Worm (Caenorhabditis elegans): Measurements from ENCODE around the gene perm-5.

The perm-5 gene

DNA sequence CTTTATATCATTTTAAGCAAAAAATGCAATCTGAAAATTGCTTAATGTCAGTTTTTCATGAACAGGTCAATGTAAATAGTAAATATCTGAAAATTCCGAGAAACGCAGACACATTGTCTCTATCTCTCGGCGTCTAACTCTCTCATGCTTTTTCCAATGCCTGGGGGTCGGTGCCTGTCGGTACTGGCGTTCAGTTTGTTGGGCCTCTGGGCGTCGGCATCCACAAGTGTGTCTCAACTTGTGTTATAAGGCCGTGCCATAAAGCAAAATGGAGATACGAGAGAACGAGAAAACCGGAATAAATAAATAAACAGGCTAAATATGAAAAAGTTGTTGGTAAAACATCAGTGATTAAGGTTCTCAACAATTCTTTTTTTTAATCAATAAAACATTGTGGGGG, 36.1 kb downstream of the perm-5 start:
- TF ChIP-seq unc-98 (GFP tag; IDR thresholded peaks at IDR 0.05) (no peak), lin-14 (GFP tag; optimal IDR thresholded peaks at IDR 0.05) (peak; percentile 57), nhr-84 (tag; optimal IDR thresholded peaks at IDR 0.05) (no peak), ceh-82 (tag; optimal IDR thresholded peaks at IDR 0.05) (peak in 1 of 3 experiments; percentile 4), mep-1 (tag; optimal IDR thresholded peaks at IDR 0.05) (peak; percentile 39), nhr-12 (tag; optimal IDR thresholded peaks at IDR 0.05) (no peak)

DNA sequence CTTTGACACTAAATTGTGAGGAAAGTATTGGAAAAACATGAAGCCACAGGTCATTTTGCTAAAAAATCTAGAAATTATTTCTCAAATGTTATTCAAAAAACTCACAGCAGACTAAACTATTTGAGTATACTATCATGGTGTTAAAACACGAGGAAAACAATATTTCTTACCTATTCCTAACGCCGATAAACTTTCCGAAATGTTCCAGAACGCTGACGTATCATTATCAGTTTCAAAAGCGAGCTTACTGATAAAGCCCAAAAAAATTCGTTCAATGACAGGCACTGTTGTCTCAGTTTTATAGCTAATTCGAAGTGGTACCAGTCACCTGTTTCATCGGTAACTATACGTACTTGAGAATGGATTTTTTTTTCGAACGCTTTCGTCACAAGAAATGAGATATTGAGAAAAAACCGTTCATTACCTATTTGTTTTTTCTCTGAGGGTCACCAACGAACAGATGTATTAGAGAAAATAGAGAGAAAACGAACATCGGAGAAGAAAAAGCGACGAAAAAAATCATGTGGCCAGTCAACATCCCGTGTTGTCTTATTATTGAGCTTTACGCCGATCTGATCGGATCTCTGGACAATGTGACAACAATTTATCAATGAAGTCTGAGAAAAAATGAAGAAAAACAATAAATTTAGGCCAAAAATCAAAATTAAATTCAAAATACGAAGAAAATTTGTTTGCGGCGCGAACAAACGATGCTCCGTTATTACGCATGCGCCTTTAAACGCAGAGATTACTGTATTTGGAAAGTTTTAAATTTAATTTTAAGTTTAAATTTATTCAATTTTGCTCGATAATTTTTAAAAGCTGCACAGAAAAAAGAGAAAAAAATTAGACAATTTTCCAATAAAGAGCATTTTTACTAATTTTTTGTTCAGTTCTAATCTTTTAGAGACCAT, 36.9 kb downstream of the perm-5 start:
- TF ChIP-seq C16A3.4 (tag; optimal IDR thresholded peaks at IDR 0.05) (no peak), mef-2 (tag; optimal IDR thresholded peaks at IDR 0.05) (no peak), nhr-85 (tag) (no peak), ama-1 (optimal IDR thresholded peaks at IDR 0.05) (no peak), lir-3 (tag; optimal IDR thresholded peaks at IDR 0.05; ENCODE audit: poor library complexity) (no peak), elt-2 (tag; optimal IDR thresholded peaks at IDR 0.05) (peak; percentile 40), grh-1 (GFP tag; IDR thresholded peaks at IDR 0.05) (no peak), dpl-1 (GFP tag; optimal IDR thresholded peaks at IDR 0.05) (no peak), nhr-71 (tag; optimal IDR thresholded peaks at IDR 0.05) (peak; percentile 12), C34B4.2 (tag; optimal IDR thresholded peaks at IDR 0.05) (no peak), lsy-2 (tag; optimal IDR thresholded peaks at IDR 0.05) (no peak), sup-37 (GFP tag; optimal IDR thresholded peaks at IDR 0.05) (no peak)

DNA sequence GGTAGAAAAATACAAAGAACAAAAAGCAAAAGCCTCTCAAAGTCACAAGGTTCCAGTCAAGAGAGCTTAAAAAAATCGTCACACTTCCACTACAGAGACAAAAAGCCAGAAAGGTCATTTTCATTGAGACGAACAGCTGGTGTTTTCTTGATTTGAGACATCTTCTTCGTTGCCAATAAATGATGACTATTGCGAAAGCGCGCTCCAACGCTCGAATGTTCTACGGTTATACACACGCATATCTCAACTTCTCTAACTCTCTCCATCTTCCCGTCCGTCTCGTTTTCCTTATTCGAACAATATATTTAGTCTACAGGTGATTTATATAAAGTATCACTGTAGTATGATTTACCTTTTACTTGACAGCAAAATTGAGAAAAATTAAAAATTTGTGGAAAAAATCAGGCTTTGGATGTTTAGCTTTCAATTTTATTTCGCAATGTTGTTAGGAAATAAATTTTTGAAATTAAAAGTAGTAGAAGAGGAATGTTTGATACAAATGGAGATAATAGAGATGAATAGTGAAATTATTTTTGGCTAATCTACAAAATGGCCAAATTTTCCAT, 37.8 kb downstream of the perm-5 start:
- TF ChIP-seq nhr-20 (tag; optimal IDR thresholded peaks at IDR 0.05) (peak; percentile 49), C16A3.4 (tag; optimal IDR thresholded peaks at IDR 0.05) (peak; percentile 11), ama-1 (optimal IDR thresholded peaks at IDR 0.05) (peak; percentile 5), nhr-71 (tag; optimal IDR thresholded peaks at IDR 0.05) (peak; percentile 63), aly-2 (tag; optimal IDR thresholded peaks at IDR 0.05) (peak; percentile 12), C34B4.2 (tag; optimal IDR thresholded peaks at IDR 0.05) (no peak), lir-3 (tag; optimal IDR thresholded peaks at IDR 0.05; ENCODE audit: poor library complexity) (peak; percentile 8), mdl-1 (tag; optimal IDR thresholded peaks at IDR 0.05) (peak in 1 of 2 experiments; percentile 54), nhr-90 (tag; optimal IDR thresholded peaks at IDR 0.05; ENCODE audit: poor library complexity) (no peak), unc-130 (tag; optimal IDR thresholded peaks at IDR 0.05) (no peak), nhr-85 (tag) (peak; percentile 81), swsn-7 (tag; optimal IDR thresholded peaks at IDR 0.05) (peak; percentile 36), dpl-1 (GFP tag; optimal IDR thresholded peaks at IDR 0.05) (peak; percentile 1 to 46 (median 27)), nhr-237 (tag; optimal IDR thresholded peaks at IDR 0.05) (peak; percentile 8), lsy-2 (tag; optimal IDR thresholded peaks at IDR 0.05) (peak; percentile 17 to 62), elt-3 (tag; optimal IDR thresholded peaks at IDR 0.05) (peak in 2 of 6 experiments; percentile 29 to 66), lin-35 (GFP tag; optimal IDR thresholded peaks at IDR 0.05) (peak; percentile 40 to 69), pag-3 (tag; optimal IDR thresholded peaks at IDR 0.05; ENCODE audit: borderline replicate concordance, insufficient read depth) (no peak), ceh-82 (tag; optimal IDR thresholded peaks at IDR 0.05) (peak in 1 of 3 experiments; percentile 12), dsc-1 (tag; optimal IDR thresholded peaks at IDR 0.05) (no peak), zip-4 (GFP tag; optimal IDR thresholded peaks at IDR 0.05) (peak; percentile 42), efl-1 (optimal IDR thresholded peaks at IDR 0.05) (peak; percentile 14 to 46), efl-1 (GFP tag; optimal IDR thresholded peaks at IDR 0.05 in 1 of 2) (peak in 1 of 2 experiments; percentile 5), unc-86 (tag; optimal IDR thresholded peaks at IDR 0.05) (no peak), hlh-17 (GFP tag; optimal IDR thresholded peaks at IDR 0.05; ENCODE audit: borderline replicate concordance) (no peak), nhr-47 (tag; optimal IDR thresholded peaks at IDR 0.05) (peak; percentile 5), rnt-1 (tag; optimal IDR thresholded peaks at IDR 0.05) (peak; percentile 33), lin-39 (tag; optimal IDR thresholded peaks at IDR 0.05) (no peak), ceh-90 (tag; optimal IDR thresholded peaks at IDR 0.05) (no peak), hpl-2 (GFP tag; optimal IDR thresholded peaks at IDR 0.05) (no peak), lin-14 (GFP tag; optimal IDR thresholded peaks at IDR 0.05) (peak; percentile 85), snpc-4 (tag; optimal IDR thresholded peaks at IDR 0.05) (peak; percentile 35), hlh-4 (tag; optimal IDR thresholded peaks at IDR 0.05) (no peak), mep-1 (tag; optimal IDR thresholded peaks at IDR 0.05) (peak; percentile 61), snu-23 (GFP tag; optimal IDR thresholded peaks at IDR 0.05) (peak; percentile 63), nhr-28 (tag; optimal IDR thresholded peaks at IDR 0.05) (no peak), blmp-1 (tag; optimal IDR thresholded peaks at IDR 0.05) (peak; percentile 53)
